Fruit fly (Drosophila melanogaster): ENCODE measurements around the gene Ir94a.

DNA sequence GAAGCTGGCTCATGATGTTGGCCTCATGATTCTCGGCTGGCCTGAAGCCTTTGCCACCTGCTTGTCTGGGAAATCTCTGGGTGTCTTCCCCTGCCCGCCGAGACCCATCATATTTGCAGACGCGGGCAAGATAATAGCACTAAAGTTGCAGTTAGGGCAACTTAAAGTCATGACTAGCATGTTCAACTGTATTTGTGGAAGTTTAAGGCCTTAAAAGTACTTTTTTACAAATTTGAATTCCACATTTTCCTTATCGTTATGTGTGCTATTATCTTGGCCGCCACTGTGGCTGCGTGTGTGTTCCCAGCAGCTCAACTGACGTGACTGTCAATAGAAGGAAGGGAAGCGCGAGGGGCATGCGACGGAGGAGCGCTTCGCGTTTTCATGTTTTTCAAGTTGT, 25.9 kb downstream of the Ir94a start:
- TF ChIP-seq fd96Ca (GFP tag; IDR thresholded peaks at IDR 0.05): peak; percentile 95
- TF ChIP-seq CG15710 (tag; optimal IDR thresholded peaks at IDR 0.05): peak; percentile 90
- TF ChIP-seq Pif1A (GFP tag; optimal IDR thresholded peaks at IDR 0.05): peak; percentile 90
- peak; percentile 84 for TF ChIP-seq rn (GFP tag; IDR thresholded peaks at IDR 0.05)
- peak; percentile 75 for TF ChIP-seq D1 (tag; optimal IDR thresholded peaks at IDR 0.05)
- no peak for TF ChIP-seq EcR (GFP tag; optimal IDR thresholded peaks at IDR 0.05)
- peak; percentile 93 for TF ChIP-seq CG14655 (GFP tag; optimal IDR thresholded peaks at IDR 0.05)
- peak; percentile 75 for TF ChIP-seq Snoo (tag; optimal IDR thresholded peaks at IDR 0.05)
- TF ChIP-seq CG10348 (GFP tag; IDR thresholded peaks at IDR 0.05): 0 out of 2 replicates have a peak, but pooled peaks have one; percentile 11
- peak; percentile 97 for TF ChIP-seq CG8301 (tag; optimal IDR thresholded peaks at IDR 0.05)
- TF ChIP-seq Pif1B (GFP tag; optimal IDR thresholded peaks at IDR 0.05): peak; percentile 87
- peak; percentile 92 for TF ChIP-seq CG34367 (tag; optimal IDR thresholded peaks at IDR 0.05)
- no peak for TF ChIP-seq CG4496 (GFP tag; IDR thresholded peaks at IDR 0.05)
